Fruit fly (Drosophila melanogaster) S2 (cell line): Measurements from ENCODE around the gene CG32170.

ENCODE experiments used
- CG8478 ChIP-seq: fragments of >200 bp; optimal IDR thresholded peaks from 2 replicates; lab custom pipeline; 2018
- CTCF ChIP-seq, 2 experiments: fragments of >200 bp; optimal IDR thresholded peaks; 2 replicates each; lab custom pipeline; 2018

- TF ChIP-seq CG8478 (lab: Kevin White, UChicago) (no peak), CTCF (optimal IDR thresholded peaks at IDR 0.05; lab: Kevin White, UChicago) (no peak)
These were observed 4.6 kb upstream of the CG32170 start for dm6 chr3L:16872487-16872955.
